Worm (Caenorhabditis elegans): ENCODE measurements around the gene F36F12.2.

F36F12.2 gene

DNA sequence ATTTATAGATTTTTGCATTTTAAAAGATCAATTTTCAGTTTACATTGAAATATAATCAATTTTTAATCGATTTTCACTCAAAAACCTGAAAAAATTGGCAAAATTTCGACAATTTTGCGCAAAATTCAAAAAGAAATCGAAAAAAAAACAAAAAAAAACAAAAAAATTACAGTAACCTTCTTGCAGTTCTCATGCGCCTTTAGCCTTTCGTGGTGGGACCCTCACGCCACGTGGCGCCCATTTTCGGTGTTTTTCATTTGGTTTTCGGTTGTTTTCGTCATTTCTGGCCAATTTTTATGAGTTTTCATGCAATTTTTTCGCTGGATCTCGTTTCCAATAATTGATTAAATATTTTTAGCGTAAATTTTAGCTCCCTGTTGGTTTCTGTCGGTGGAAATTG is 27.7 kb downstream of the F36F12.2 start (continued):
- TF ChIP-seq dpl-1 (GFP tag; optimal IDR thresholded peaks at IDR 0.05) (peak; percentile 67), lsl-1 (GFP tag; optimal IDR thresholded peaks at IDR 0.05) (peak; percentile 89), lin-54 (GFP tag; optimal IDR thresholded peaks at IDR 0.05) (peak; percentile 1), lin-26 (GFP tag; IDR thresholded peaks at IDR 0.05) (no peak), cebp-2 (GFP tag; IDR thresholded peaks at IDR 0.05) (no peak), ekl-4 (GFP tag; IDR thresholded peaks at IDR 0.05) (no peak), mes-4 (tag; optimal IDR thresholded peaks at IDR 0.05) (no peak), ceh-79 (tag; optimal IDR thresholded peaks at IDR 0.05) (no peak), lsy-27 (tag; optimal IDR thresholded peaks at IDR 0.05; ENCODE audit: borderline replicate concordance, insufficient read depth) (no peak), sea-2 (GFP tag; IDR thresholded peaks at IDR 0.05) (no peak), zfh-2 (GFP tag; conservative IDR thresholded peaks at IDR 0.05) (no peak), K12H6.12 (tag; optimal IDR thresholded peaks at IDR 0.05) (no peak), dpff-1 (tag; optimal IDR thresholded peaks at IDR 0.05) (no peak), unc-62 (GFP tag; optimal IDR thresholded peaks at IDR 0.05) (no peak), nfya-1 (tag; optimal IDR thresholded peaks at IDR 0.05; ENCODE audit: borderline replicate concordance, insufficient read depth) (no peak), B0261.1 (tag; optimal IDR thresholded peaks at IDR 0.05) (no peak), lin-35 (GFP tag; optimal IDR thresholded peaks at IDR 0.05) (no peak), nhr-80 (tag; optimal IDR thresholded peaks at IDR 0.05) (no peak), tlf-1 (GFP tag; optimal IDR thresholded peaks at IDR 0.05) (peak; percentile 33), cebp-1 (GFP tag; IDR thresholded peaks at IDR 0.05) (no peak), cebp-1 (tag; optimal IDR thresholded peaks at IDR 0.05) (no peak), hmg-20 (GFP tag; IDR thresholded peaks at IDR 0.05) (no peak), ceh-27 (GFP tag; optimal IDR thresholded peaks at IDR 0.05) (no peak), chd-7 (tag; optimal IDR thresholded peaks at IDR 0.05) (no peak), gei-17 (GFP tag; optimal IDR thresholded peaks at IDR 0.05) (no peak), attf-5 (GFP tag; optimal IDR thresholded peaks at IDR 0.05) (no peak), ceh-91 (GFP tag; IDR thresholded peaks at IDR 0.05) (peak; percentile 90), Y53F4B.3 (GFP tag; IDR thresholded peaks at IDR 0.05) (no peak), akir-1 (GFP tag; optimal IDR thresholded peaks at IDR 0.05) (no peak), ZK185.1 (tag; optimal IDR thresholded peaks at IDR 0.05; ENCODE audit: poor library complexity, severe bottlenecking) (no peak), madf-6 (GFP tag; IDR thresholded peaks at IDR 0.05) (peak; percentile 89), Y79H2A.3 (GFP tag; conservative IDR thresholded peaks at IDR 0.05) (no peak), nhr-179 (tag; optimal IDR thresholded peaks at IDR 0.05) (no peak), ztf-26 (tag; optimal IDR thresholded peaks at IDR 0.05) (no peak), C06A6.2 (GFP tag; conservative IDR thresholded peaks at IDR 0.05) (no peak), somi-1 (GFP tag; optimal IDR thresholded peaks at IDR 0.05) (no peak), bed-2 (GFP tag; IDR thresholded peaks at IDR 0.05) (no peak), F49E8.2 (tag; optimal IDR thresholded peaks at IDR 0.05; ENCODE audit: insufficient read depth) (peak; percentile 51), snpc-4 (GFP tag; optimal IDR thresholded peaks at IDR 0.05) (peak; percentile 4), snpc-4 (tag; optimal IDR thresholded peaks at IDR 0.05) (no peak), let-526 (GFP tag; IDR thresholded peaks at IDR 0.05) (no peak), ztf-22 (GFP tag; optimal IDR thresholded peaks at IDR 0.05) (no peak), F22D6.2 (tag; optimal IDR thresholded peaks at IDR 0.05) (no peak), hrde-1 (tag; optimal IDR thresholded peaks at IDR 0.05; ENCODE audit: borderline replicate concordance) (no peak), lag-1 (GFP tag; IDR thresholded peaks at IDR 0.05) (no peak), B0336.3 (GFP tag; IDR thresholded peaks at IDR 0.05) (no peak), dox-1 (GFP tag; IDR thresholded peaks at IDR 0.05) (peak; percentile 6; the same call in 1 of the 2 replicates), F37B4.10 (GFP tag; IDR thresholded peaks at IDR 0.05) (no peak), madf-8 (GFP tag; conservative IDR thresholded peaks at IDR 0.05) (peak; percentile 72)
